Fruit fly (Drosophila melanogaster) whole organism, embryonic: ENCODE data around the gene Exd2.
A peak's percentile ranks its signal among the peaks of the same experiment; 100 is the strongest.

Experiments used
- B-H1 ChIP-seq: fragments of 200-800 bp; sonication (Bioruptor generic); IDR thresholded peaks from 3 replicates; pipeline ENCODE4 v1.3.6; 2022; ENCODE audit warnings: missing biosample characterization, missing genetic modification characterization
- CG10267 ChIP-seq: fragments of 200-800 bp; sonication (Bioruptor generic); optimal IDR thresholded peaks from 2 replicates; lab custom pipeline; 2018; ENCODE audit warnings: missing biosample characterization, mild to moderate bottlenecking, missing genetic modification characterization, moderate library complexity
- CG10366 ChIP-seq: fragments of 200-800 bp; sonication (Bioruptor generic); IDR thresholded peaks from 2 replicates; pipeline ENCODE4 v1.3.6; 2022; ENCODE audit warnings: missing biosample characterization, missing genetic modification characterization
- CG10654 ChIP-seq: fragments of 200-800 bp; sonication (Bioruptor generic); optimal IDR thresholded peaks from 2 replicates; lab custom pipeline; 2016; ENCODE audit warnings: missing biosample characterization, missing genetic modification characterization
- CG10979 ChIP-seq: fragments of 200-800 bp; sonication (Bioruptor generic); optimal IDR thresholded peaks from 2 replicates; lab custom pipeline; 2018; ENCODE audit warnings: missing biosample characterization, mild to moderate bottlenecking, missing genetic modification characterization, moderate library complexity
- CG12299 ChIP-seq: fragments of 200-800 bp; sonication (Bioruptor generic); optimal IDR thresholded peaks from 2 replicates; lab custom pipeline; 2018; ENCODE audit warnings: missing biosample characterization, mild to moderate bottlenecking, missing genetic modification characterization
- CG1602 ChIP-seq: fragments of 200-800 bp; sonication (Bioruptor generic); optimal IDR thresholded peaks from 3 replicates; lab custom pipeline; 2016; ENCODE audit warnings: missing biosample characterization, missing genetic modification characterization
- CG1603 ChIP-seq: fragments of 200-800 bp; sonication (Bioruptor generic); optimal IDR thresholded peaks from 2 replicates; lab custom pipeline; 2019; ENCODE audit warnings: missing biosample characterization, mild to moderate bottlenecking, missing genetic modification characterization, moderate library complexity
- CG1647 ChIP-seq: fragments of 200-800 bp; sonication (Bioruptor generic); optimal IDR thresholded peaks from 3 replicates; lab custom pipeline; 2016; ENCODE audit warnings: missing biosample characterization, missing genetic modification characterization
- CG16779 ChIP-seq: fragments of 200-800 bp; sonication (Bioruptor generic); IDR thresholded peaks from 2 replicates; pipeline ENCODE4 v1.3.6; 2022; ENCODE audit warnings: missing biosample characterization, missing genetic modification characterization
- CG18476 ChIP-seq: fragments of 200-800 bp; sonication (Bioruptor generic); optimal IDR thresholded peaks from 2 replicates; lab custom pipeline; 2016; ENCODE audit warnings: missing biosample characterization, mild to moderate bottlenecking, missing genetic modification characterization
- CG2120 ChIP-seq: fragments of 200-800 bp; sonication (Bioruptor generic); optimal IDR thresholded peaks from 3 replicates; lab custom pipeline; 2016; ENCODE audit warnings: missing biosample characterization, missing genetic modification characterization
- CG3163 ChIP-seq: fragments of 200-800 bp; sonication (Bioruptor generic); optimal IDR thresholded peaks from 3 replicates; lab custom pipeline; 2016; ENCODE audit warnings: missing biosample characterization, missing genetic modification characterization
- CG3726 ChIP-seq: fragments of 200-800 bp; sonication (Bioruptor generic); IDR thresholded peaks from 3 replicates; pipeline ENCODE4, ENCODE4 v1.3.6; 2022; ENCODE audit warnings: missing biosample characterization, missing genetic modification characterization
- CG3838 ChIP-seq: fragments of 200-800 bp; sonication (Bioruptor generic); optimal IDR thresholded peaks from 3 replicates; lab custom pipeline; 2016; ENCODE audit warnings: missing biosample characterization, missing genetic modification characterization
- CG3995 ChIP-seq: fragments of 200-800 bp; sonication (Bioruptor generic); optimal IDR thresholded peaks from 3 replicates; lab custom pipeline; 2016; ENCODE audit warnings: missing biosample characterization, missing genetic modification characterization
- CG4328 ChIP-seq: fragments of 200-800 bp; sonication (Bioruptor generic); optimal IDR thresholded peaks from 3 replicates; lab custom pipeline; 2017; ENCODE audit warnings: missing biosample characterization, missing genetic modification reagents, missing genetic modification characterization
- CG4404 ChIP-seq: fragments of 200-800 bp; sonication (Bioruptor generic); IDR thresholded peaks from 2 replicates; pipeline ENCODE4 v1.3.6; 2022; ENCODE audit warnings: missing biosample characterization, missing genetic modification characterization
- CG5953 ChIP-seq: fragments of 200-800 bp; sonication (Bioruptor generic); IDR thresholded peaks from 2 replicates; pipeline ENCODE4 v1.3.6; 2022; ENCODE audit warnings: missing biosample characterization, missing genetic modification characterization
- CG6654 ChIP-seq: fragments of 200-800 bp; sonication (Bioruptor generic); optimal IDR thresholded peaks from 2 replicates; lab custom pipeline; 2017; ENCODE audit warnings: missing biosample characterization, mild to moderate bottlenecking, missing genetic modification characterization
- CG7745 ChIP-seq: fragments of 200-800 bp; sonication (Bioruptor generic); optimal IDR thresholded peaks from 2 replicates; lab custom pipeline; 2018; ENCODE audit warnings: missing biosample characterization, mild to moderate bottlenecking, missing genetic modification characterization, moderate library complexity
- D19B ChIP-seq: fragments of 200-800 bp; sonication (Bioruptor generic); optimal IDR thresholded peaks from 2 replicates; lab custom pipeline; 2017; ENCODE audit warnings: missing biosample characterization, mild to moderate bottlenecking, missing genetic modification characterization
- Dll ChIP-seq: fragments of 200-800 bp; sonication (Bioruptor generic); IDR thresholded peaks from 4 replicates; pipeline ENCODE4 v1.3.6; 2022; ENCODE audit warnings: missing biosample characterization, missing genetic modification characterization; ENCODE audit not compliant: partially characterized antibody
- Ets65A ChIP-seq: fragments of 200-800 bp; sonication (Bioruptor generic); peaks from one replicate; lab custom pipeline; 2016; ENCODE audit warnings: missing biosample characterization, missing genetic modification characterization
- Ets97D ChIP-seq: fragments of 200-800 bp; sonication (Bioruptor generic); optimal IDR thresholded peaks from 3 replicates; lab custom pipeline; 2016; ENCODE audit warnings: missing biosample characterization, missing genetic modification characterization
- Fer1 ChIP-seq: fragments of 200-800 bp; sonication (Bioruptor generic); optimal IDR thresholded peaks from 2 replicates; lab custom pipeline; 2017; ENCODE audit warnings: missing biosample characterization, mild to moderate bottlenecking, missing genetic modification characterization
- Hr51 ChIP-seq, 2 experiments: fragments of 200-800 bp; sonication (Bioruptor generic); optimal IDR thresholded peaks; 2 replicates in 1 of 2; 3 replicates in 1 of 2; lab custom pipeline; 2016 to 2018; ENCODE audit warnings: missing biosample characterization in 2 of 2, missing genetic modification characterization in 2 of 2, mild to moderate bottlenecking in 1 of 2, moderate library complexity in 1 of 2
- Kr ChIP-seq: fragments of 200-800 bp; sonication (Bioruptor generic); optimal IDR thresholded peaks from 2 replicates; lab custom pipeline; 2017; ENCODE audit warnings: missing biosample characterization, mild to moderate bottlenecking, missing genetic modification characterization
- Lhr ChIP-seq: fragments of 200-800 bp; sonication (Bioruptor generic); optimal IDR thresholded peaks from 3 replicates; lab custom pipeline; 2017; ENCODE audit warnings: mild to moderate bottlenecking, missing biosample characterization, missing genetic modification reagents, missing genetic modification characterization
- MTF-1 ChIP-seq: fragments of 200-800 bp; sonication (Bioruptor generic); optimal IDR thresholded peaks from 2 replicates; lab custom pipeline; 2018; ENCODE audit warnings: missing biosample characterization, mild to moderate bottlenecking, missing genetic modification characterization, borderline replicate concordance
- Opbp ChIP-seq: fragments of 200-800 bp; sonication (Bioruptor generic); IDR thresholded peaks from 3 replicates; pipeline ENCODE4 v1.3.6; 2022; ENCODE audit warnings: missing biosample characterization, missing genetic modification characterization; ENCODE audit not compliant: partially characterized antibody
- Scr ChIP-seq: fragments of 200-800 bp; sonication (Bioruptor generic); IDR thresholded peaks from 2 replicates; pipeline ENCODE4 v1.3.6; 2022; ENCODE audit warnings: missing biosample characterization, missing genetic modification characterization; ENCODE audit not compliant: partially characterized antibody
- Side ChIP-seq: fragments of 200-800 bp; sonication (Bioruptor generic); optimal IDR thresholded peaks from 2 replicates; lab custom pipeline; 2016; ENCODE audit warnings: missing biosample characterization, missing genetic modification characterization
- abd-A ChIP-seq: fragments of 200-800 bp; sonication (Bioruptor generic); optimal IDR thresholded peaks from 3 replicates; lab custom pipeline; 2019; ENCODE audit warnings: missing biosample characterization, mild to moderate bottlenecking, missing genetic modification characterization, moderate library complexity
- ato ChIP-seq: fragments of 200-800 bp; sonication (Bioruptor generic); IDR thresholded peaks from 2 replicates; pipeline ENCODE4 v1.3.6; 2022; ENCODE audit warnings: missing biosample characterization, missing genetic modification characterization; ENCODE audit not compliant: partially characterized antibody
- bcd ChIP-seq: fragments of 200-800 bp; sonication (Bioruptor generic); optimal IDR thresholded peaks from 2 replicates; lab custom pipeline; 2017; ENCODE audit warnings: missing biosample characterization, mild to moderate bottlenecking, missing genetic modification characterization
- bsh ChIP-seq, 2 experiments: fragments of 200-800 bp; sonication (Bioruptor generic); optimal IDR thresholded peaks; 2 replicates each; lab custom pipeline; 2017 to 2018; ENCODE audit warnings: mild to moderate bottlenecking in 2 of 2, missing biosample characterization in 2 of 2, missing genetic modification characterization in 2 of 2, moderate library complexity in 1 of 2
- cato ChIP-seq: fragments of 200-800 bp; sonication (Bioruptor generic); optimal IDR thresholded peaks from 2 replicates; lab custom pipeline; 2016; ENCODE audit warnings: missing biosample characterization, missing genetic modification characterization, borderline replicate concordance
- cwo ChIP-seq: fragments of 200-800 bp; sonication (Bioruptor generic); optimal IDR thresholded peaks from 3 replicates; lab custom pipeline; 2017; ENCODE audit warnings: missing biosample characterization, missing genetic modification characterization, mild to moderate bottlenecking, moderate library complexity, missing genetic modification reagents
- hkb ChIP-seq, 2 experiments: fragments of 200-800 bp in 1 of 2; fragments of >200 bp in 1 of 2; sonication (Bioruptor generic) in 1 of 2; IDR thresholded peaks in 1 of 2; optimal IDR thresholded peaks in 1 of 2; 2 replicates each; pipeline versions ENCODE4 v1.3.6 to Lab custom; 2017 to 2022; ENCODE audit warnings: missing biosample characterization in 1 of 2, missing genetic modification characterization in 1 of 2
- kni ChIP-seq: fragments of 200-800 bp; sonication (Bioruptor generic); optimal IDR thresholded peaks from 3 replicates; lab custom pipeline; 2017; ENCODE audit warnings: mild to moderate bottlenecking, missing biosample characterization, missing genetic modification reagents, missing genetic modification characterization
- nau ChIP-seq: fragments of 200-800 bp; sonication (Bioruptor generic); optimal IDR thresholded peaks from 3 replicates; lab custom pipeline; 2017; ENCODE audit warnings: missing biosample characterization, mild to moderate bottlenecking, missing genetic modification characterization, missing genetic modification reagents
- peb ChIP-seq: fragments of 200-800 bp; sonication (Bioruptor generic); IDR thresholded peaks from 2 replicates; pipeline ENCODE4 v1.3.6; 2022; ENCODE audit warnings: missing biosample characterization, missing genetic modification characterization
- pzg ChIP-seq: fragments of 200-800 bp; sonication (Bioruptor generic); optimal IDR thresholded peaks from 3 replicates; lab custom pipeline; 2018; ENCODE audit warnings: missing biosample characterization, mild to moderate bottlenecking, missing genetic modification characterization, moderate library complexity
- scrt ChIP-seq: fragments of 200-800 bp; sonication (Bioruptor generic); optimal IDR thresholded peaks from 2 replicates; lab custom pipeline; 2018; ENCODE audit warnings: missing biosample characterization, mild to moderate bottlenecking, missing genetic modification characterization, moderate library complexity
- sim ChIP-seq: fragments of 200-800 bp; sonication (Bioruptor generic); IDR thresholded peaks from 2 replicates; pipeline ENCODE4 v1.3.6; 2022; ENCODE audit warnings: missing biosample characterization, missing genetic modification characterization
- slp2 ChIP-seq: fragments of 200-800 bp; sonication (Bioruptor generic); optimal IDR thresholded peaks from 2 replicates; lab custom pipeline; 2016; ENCODE audit warnings: missing biosample characterization, missing genetic modification characterization
- stwl ChIP-seq: fragments of 200-800 bp; sonication (Bioruptor generic); optimal IDR thresholded peaks from 3 replicates; lab custom pipeline; 2018; ENCODE audit warnings: missing biosample characterization, mild to moderate bottlenecking, missing genetic modification characterization, moderate library complexity
- usp ChIP-seq: fragments of >200 bp; optimal IDR thresholded peaks from 2 replicates; lab custom pipeline; 2017; ENCODE audit warnings: missing biosample characterization, missing genetic modification characterization

The Exd2 gene

dm6 chr3R:11421643-11422122, 13.8 kb downstream of the Exd2 start, which contains the start of the genes ninaG and Sptz (continued):
- TF ChIP-seq pzg, result peak; percentile 56
- TF ChIP-seq MTF-1, result peak; percentile 72
- TF ChIP-seq bsh (GFP tag; optimal IDR thresholded peaks at IDR 0.05; lab: Kevin White, UChicago), result peak in 1 of 2 experiments; percentile 93
- peak; percentile 94 for TF ChIP-seq CG1602 (GFP tag; lab: Kevin White, UChicago)
- peak; percentile 75 for TF ChIP-seq CG6654
- peak; percentile 97 for TF ChIP-seq CG2120 (GFP tag; lab: Kevin White, UChicago)
- peak; percentile 75 for TF ChIP-seq CG3163 (GFP tag; lab: Kevin White, UChicago)
- TF ChIP-seq peb (GFP tag; lab: Robert Waterston, UW), result peak; percentile 95
- TF ChIP-seq bcd, result peak; percentile 94
- TF ChIP-seq sim (GFP tag; lab: Robert Waterston, UW), result peak; percentile 80
- TF ChIP-seq ato (GFP tag; lab: Robert Waterston, UW), result no peak
- TF ChIP-seq CG12299 (tag; lab: Kevin White, UChicago), result peak; percentile 80
- peak; percentile 56 for TF ChIP-seq CG3995
- peak; percentile 64 for TF ChIP-seq Scr (GFP tag; lab: Robert Waterston, UW)
- peak; percentile 90 for TF ChIP-seq Ets97D (GFP tag; lab: Kevin White, UChicago)
- no peak for TF ChIP-seq usp
- TF ChIP-seq stwl (tag; lab: Kevin White, UChicago), result no peak
- TF ChIP-seq Fer1 (GFP tag; lab: Kevin White, UChicago), result no peak
- TF ChIP-seq cwo (GFP tag; lab: Kevin White, UChicago), result peak; percentile 78
- peak; percentile 90 for TF ChIP-seq slp2
- peak; percentile 100 for TF ChIP-seq Ets65A
- peak; percentile 91 for TF ChIP-seq cato (GFP tag; lab: Kevin White, UChicago)
- peak; percentile 86 for TF ChIP-seq CG1603
- peak; percentile 73 for TF ChIP-seq Dll
- peak; percentile 70 for TF ChIP-seq CG16779
- TF ChIP-seq hkb (optimal IDR thresholded peaks at IDR 0.05; lab: Kevin White, UChicago), result peak; percentile 51
- peak; percentile 94 for TF ChIP-seq hkb (GFP tag; IDR thresholded peaks at IDR 0.05; lab: Robert Waterston, UW)
- TF ChIP-seq CG10366 (GFP tag; lab: Robert Waterston, UW), result peak; percentile 95
- no peak for TF ChIP-seq nau (GFP tag; lab: Kevin White, UChicago)
- peak; percentile 95 for TF ChIP-seq CG10654
- peak; percentile 85 for TF ChIP-seq Lhr
- peak; percentile 87 for TF ChIP-seq CG5953 (GFP tag; lab: Robert Waterston, UW)
- TF ChIP-seq Side (GFP tag; lab: Kevin White, UChicago), result peak; percentile 91
- peak; percentile 76 for TF ChIP-seq D19B (GFP tag; lab: Kevin White, UChicago)
- TF ChIP-seq CG4404 (GFP tag; lab: Robert Waterston, UW), result peak; percentile 97
- TF ChIP-seq B-H1 (GFP tag; lab: Robert Waterston, UW), result peak; percentile 92
- no peak for TF ChIP-seq abd-A (tag; lab: Kevin White, UChicago)
- no peak for TF ChIP-seq kni (GFP tag; lab: Kevin White, UChicago)
- TF ChIP-seq CG10267 (tag; lab: Kevin White, UChicago), result peak; percentile 88
- TF ChIP-seq CG10979 (tag; lab: Kevin White, UChicago), result peak; percentile 90
- TF ChIP-seq CG7745 (tag; lab: Kevin White, UChicago), result no peak
- TF ChIP-seq CG18476 (GFP tag; lab: Kevin White, UChicago), result peak; percentile 93
- peak; percentile 38; the same call in 1 of the 3 replicates for TF ChIP-seq Opbp (GFP tag; lab: Robert Waterston, UW)
- peak; percentile 95 for TF ChIP-seq CG1647 (GFP tag; lab: Kevin White, UChicago)
- no peak for TF ChIP-seq Kr (GFP tag; lab: Kevin White, UChicago)
- TF ChIP-seq CG3726 (GFP tag; lab: Robert Waterston, UW), result peak; percentile 87; the same call in 2 of the 3 replicates
- TF ChIP-seq scrt (GFP tag; lab: Kevin White, UChicago), result no peak
- peak; percentile 88 to 94 for TF ChIP-seq Hr51 (GFP tag; optimal IDR thresholded peaks at IDR 0.05; lab: Kevin White, UChicago)
- TF ChIP-seq CG3838, result peak; percentile 89
- peak; percentile 64 for TF ChIP-seq CG4328 (GFP tag; lab: Kevin White, UChicago)
